Fruit fly (Drosophila melanogaster) whole organism, embryonic: ENCODE data around the gene Tet.

Source experiments
- Asciz ChIP-seq: fragments of 200-800 bp; sonication (Bioruptor generic); optimal IDR thresholded peaks from 2 replicates; lab custom pipeline; 2017; ENCODE audit warnings: missing biosample characterization, mild to moderate bottlenecking, missing genetic modification characterization, missing genetic modification reagents
- Atf6 ChIP-seq: fragments of 200-800 bp; sonication (Bioruptor generic); IDR thresholded peaks from 2 replicates; pipeline ENCODE4 v1.3.6; 2022; ENCODE audit warnings: missing biosample characterization, missing genetic modification characterization
- BtbVII ChIP-seq: fragments of 200-800 bp; sonication (Bioruptor generic); optimal IDR thresholded peaks from 3 replicates; lab custom pipeline; 2017; ENCODE audit warnings: missing biosample characterization, mild to moderate bottlenecking, missing genetic modification characterization
- CG10267 ChIP-seq: fragments of 200-800 bp; sonication (Bioruptor generic); optimal IDR thresholded peaks from 2 replicates; lab custom pipeline; 2018; ENCODE audit warnings: missing biosample characterization, mild to moderate bottlenecking, missing genetic modification characterization, moderate library complexity
- CG10366 ChIP-seq: fragments of 200-800 bp; sonication (Bioruptor generic); IDR thresholded peaks from 2 replicates; pipeline ENCODE4 v1.3.6; 2022; ENCODE audit warnings: missing biosample characterization, missing genetic modification characterization
- CG10565 ChIP-seq: fragments of 200-800 bp; sonication (Bioruptor generic); optimal IDR thresholded peaks from 3 replicates; lab custom pipeline; 2016; ENCODE audit warnings: missing biosample characterization, mild to moderate bottlenecking, missing genetic modification characterization
- CG11456 ChIP-seq: fragments of 200-800 bp; sonication (Bioruptor generic); IDR thresholded peaks from 3 replicates; pipeline ENCODE4 v1.3.6; 2022; ENCODE audit warnings: missing biosample characterization, missing genetic modification characterization
- CG12104 ChIP-seq: fragments of 200-800 bp; sonication (Bioruptor generic); optimal IDR thresholded peaks from 3 replicates; lab custom pipeline; 2016; ENCODE audit warnings: missing biosample characterization, missing genetic modification characterization
- CG1233 ChIP-seq: fragments of 200-800 bp; sonication (Bioruptor generic); optimal IDR thresholded peaks from 4 replicates; lab custom pipeline; 2018; ENCODE audit warnings: missing biosample characterization, mild to moderate bottlenecking, missing genetic modification characterization
- CG13424 ChIP-seq: fragments of 200-800 bp; sonication (Bioruptor generic); optimal IDR thresholded peaks from 2 replicates; lab custom pipeline; 2019; ENCODE audit warnings: missing biosample characterization, mild to moderate bottlenecking, missing genetic modification characterization, moderate library complexity
- CG13775 ChIP-seq: fragments of 200-800 bp; sonication (Bioruptor generic); optimal IDR thresholded peaks from 3 replicates; lab custom pipeline; 2017; ENCODE audit warnings: missing biosample characterization, mild to moderate bottlenecking, missing genetic modification characterization
- CG14860 ChIP-seq: fragments of 200-800 bp; sonication (Bioruptor generic); IDR thresholded peaks from 3 replicates; pipeline ENCODE4 v1.3.6; 2022; ENCODE audit warnings: missing biosample characterization, missing genetic modification characterization; ENCODE audit not compliant: partially characterized antibody
- CG15269 ChIP-seq: fragments of 200-800 bp; sonication (Bioruptor generic); optimal IDR thresholded peaks from 2 replicates; lab custom pipeline; 2018; ENCODE audit warnings: missing biosample characterization, mild to moderate bottlenecking, missing genetic modification characterization, moderate library complexity
- CG16863 ChIP-seq: fragments of 200-800 bp; sonication (Bioruptor generic); optimal IDR thresholded peaks from 3 replicates; lab custom pipeline; 2016; ENCODE audit warnings: missing biosample characterization, missing genetic modification characterization
- CG17361 ChIP-seq: fragments of 200-800 bp; sonication (Bioruptor generic); IDR thresholded peaks from 3 replicates; pipeline ENCODE4 v1.3.6; 2022; ENCODE audit warnings: missing biosample characterization, missing genetic modification characterization
- CG2678 ChIP-seq: fragments of 200-800 bp; sonication (Bioruptor generic); optimal IDR thresholded peaks from 3 replicates; lab custom pipeline; 2019; ENCODE audit warnings: missing biosample characterization, mild to moderate bottlenecking, missing genetic modification characterization, moderate library complexity
- CG2712 ChIP-seq: fragments of 200-800 bp; optimal IDR thresholded peaks from 3 replicates; lab custom pipeline; 2019; ENCODE audit warnings: missing biosample characterization, mild to moderate bottlenecking, missing genetic modification characterization, moderate library complexity
- CG7271 ChIP-seq: fragments of 200-800 bp; sonication (Bioruptor generic); optimal IDR thresholded peaks from 2 replicates; lab custom pipeline; 2018; ENCODE audit warnings: missing biosample characterization, mild to moderate bottlenecking, missing genetic modification characterization, moderate library complexity
- CG7372 ChIP-seq: fragments of 200-800 bp; sonication (Bioruptor generic); IDR thresholded peaks from 2 replicates; pipeline ENCODE4 v1.3.6; 2022; ENCODE audit warnings: missing biosample characterization, missing genetic modification characterization
- CG7745 ChIP-seq: fragments of 200-800 bp; sonication (Bioruptor generic); optimal IDR thresholded peaks from 2 replicates; lab custom pipeline; 2018; ENCODE audit warnings: missing biosample characterization, mild to moderate bottlenecking, missing genetic modification characterization, moderate library complexity
- CG8359 ChIP-seq: fragments of 200-800 bp; sonication (Bioruptor generic); optimal IDR thresholded peaks from 2 replicates; lab custom pipeline; 2017; ENCODE audit warnings: missing biosample characterization, mild to moderate bottlenecking, missing genetic modification characterization, borderline replicate concordance
- CG8478 ChIP-seq: fragments of >200 bp; optimal IDR thresholded peaks from 2 replicates; lab custom pipeline; 2018
- CG9817 ChIP-seq: fragments of 200-800 bp; sonication (Bioruptor generic); optimal IDR thresholded peaks from 2 replicates; lab custom pipeline; 2018; ENCODE audit warnings: missing biosample characterization, mild to moderate bottlenecking, missing genetic modification characterization, moderate library complexity
- CG9932 ChIP-seq: fragments of 200-800 bp; sonication (Bioruptor generic); IDR thresholded peaks from 2 replicates; pipeline ENCODE4 v1.3.6; 2022; ENCODE audit warnings: missing biosample characterization, missing genetic modification characterization
- CkIIα-i1 ChIP-seq: fragments of 200-800 bp; sonication (Bioruptor generic); IDR thresholded peaks from 2 replicates; pipeline ENCODE4 v1.3.6; 2022; ENCODE audit warnings: missing biosample characterization, missing genetic modification characterization
- D19B ChIP-seq: fragments of 200-800 bp; sonication (Bioruptor generic); optimal IDR thresholded peaks from 2 replicates; lab custom pipeline; 2017; ENCODE audit warnings: missing biosample characterization, mild to moderate bottlenecking, missing genetic modification characterization
- Hsf ChIP-seq: fragments of 200-800 bp; sonication (Bioruptor generic); optimal IDR thresholded peaks from 3 replicates; lab custom pipeline; 2016; ENCODE audit warnings: missing biosample characterization, missing genetic modification characterization
- Mrtf ChIP-seq: fragments of 200-800 bp; sonication (Bioruptor generic); IDR thresholded peaks from 3 replicates; pipeline ENCODE4 v1.3.6; 2022; ENCODE audit warnings: missing biosample characterization, missing genetic modification characterization
- Neu2 ChIP-seq: fragments of 200-800 bp; sonication (Bioruptor generic); optimal IDR thresholded peaks from 3 replicates; lab custom pipeline; 2016; ENCODE audit warnings: missing biosample characterization, missing genetic modification characterization, borderline replicate concordance
- Oli ChIP-seq: fragments of 200-800 bp; sonication (Bioruptor generic); optimal IDR thresholded peaks from 2 replicates; lab custom pipeline; 2018; ENCODE audit warnings: missing biosample characterization, mild to moderate bottlenecking, missing genetic modification characterization, moderate library complexity
- Rfx ChIP-seq: fragments of 200-800 bp; sonication (Bioruptor generic); IDR thresholded peaks from 2 replicates; pipeline ENCODE4 v1.3.6; 2022; ENCODE audit warnings: missing biosample characterization, missing genetic modification characterization
- Sox100B ChIP-seq: fragments of 200-800 bp; sonication (Bioruptor generic); optimal IDR thresholded peaks from 3 replicates; lab custom pipeline; 2018; ENCODE audit warnings: missing biosample characterization, mild to moderate bottlenecking, missing genetic modification characterization
- amos ChIP-seq: fragments of 200-800 bp; sonication (Bioruptor generic); IDR thresholded peaks from 2 replicates; pipeline ENCODE4 v1.3.6; 2022; ENCODE audit warnings: missing biosample characterization, missing genetic modification characterization; ENCODE audit not compliant: partially characterized antibody
- chif ChIP-seq, 2 experiments: fragments of 200-800 bp; sonication (Bioruptor generic); optimal IDR thresholded peaks; 3 replicates each; lab custom pipeline; 2016; ENCODE audit warnings: missing biosample characterization in 2 of 2, missing genetic modification characterization in 2 of 2
- dan ChIP-seq: fragments of 200-800 bp; sonication (Bioruptor generic); IDR thresholded peaks from 2 replicates; pipeline ENCODE4 v1.3.6; 2022; ENCODE audit warnings: missing biosample characterization, missing genetic modification characterization
- dmrt99B ChIP-seq: fragments of 200-800 bp; sonication (Bioruptor generic); optimal IDR thresholded peaks from 2 replicates; lab custom pipeline; 2018; ENCODE audit warnings: missing biosample characterization, mild to moderate bottlenecking, missing genetic modification characterization, moderate library complexity
- emc ChIP-seq: fragments of 200-800 bp; sonication (Bioruptor generic); optimal IDR thresholded peaks from 2 replicates; lab custom pipeline; 2016; ENCODE audit warnings: missing biosample characterization, missing genetic modification characterization
- eyg ChIP-seq: fragments of 200-800 bp; sonication (Bioruptor generic); optimal IDR thresholded peaks from 3 replicates; lab custom pipeline; 2016; ENCODE audit warnings: missing biosample characterization, missing genetic modification characterization
- gro ChIP-seq: fragments of 200-800 bp; sonication (Bioruptor generic); optimal IDR thresholded peaks from 2 replicates; lab custom pipeline; 2016; ENCODE audit warnings: missing biosample characterization, missing genetic modification characterization
- hkb ChIP-seq, 2 experiments: fragments of 200-800 bp in 1 of 2; fragments of >200 bp in 1 of 2; sonication (Bioruptor generic) in 1 of 2; IDR thresholded peaks in 1 of 2; optimal IDR thresholded peaks in 1 of 2; 2 replicates each; pipeline versions ENCODE4 v1.3.6 to Lab custom; 2017 to 2022; ENCODE audit warnings: missing biosample characterization in 1 of 2, missing genetic modification characterization in 1 of 2
- inv ChIP-seq: fragments of 200-800 bp; sonication (Bioruptor generic); IDR thresholded peaks from 2 replicates; pipeline ENCODE4 v1.3.6; 2022; ENCODE audit warnings: missing biosample characterization, missing genetic modification characterization; ENCODE audit not compliant: partially characterized antibody
- kah ChIP-seq: fragments of 200-800 bp; sonication (Bioruptor generic); optimal IDR thresholded peaks from 2 replicates; lab custom pipeline; 2018; ENCODE audit warnings: missing biosample characterization, mild to moderate bottlenecking, missing genetic modification characterization
- nom ChIP-seq: fragments of 200-800 bp; sonication (Bioruptor generic); optimal IDR thresholded peaks from 2 replicates; lab custom pipeline; 2017; ENCODE audit warnings: missing biosample characterization, missing genetic modification characterization, mild to moderate bottlenecking, moderate library complexity, missing genetic modification reagents
- onecut ChIP-seq: fragments of 200-800 bp; sonication (Bioruptor generic); IDR thresholded peaks from 2 replicates; pipeline ENCODE4 v1.3.6; 2022; ENCODE audit warnings: missing biosample characterization, missing genetic modification characterization
- otp ChIP-seq: fragments of 200-800 bp; sonication (Bioruptor generic); IDR thresholded peaks from 3 replicates; pipeline ENCODE4, ENCODE4 v1.3.6; 2022; ENCODE audit warnings: missing biosample characterization, missing genetic modification characterization
- row ChIP-seq: fragments of 200-800 bp; sonication (Bioruptor generic); IDR thresholded peaks from 3 replicates; pipeline ENCODE4 v1.3.6; 2022; ENCODE audit warnings: missing biosample characterization, missing genetic modification characterization
- scrt ChIP-seq: fragments of 200-800 bp; sonication (Bioruptor generic); optimal IDR thresholded peaks from 2 replicates; lab custom pipeline; 2018; ENCODE audit warnings: missing biosample characterization, mild to moderate bottlenecking, missing genetic modification characterization, moderate library complexity
- sd ChIP-seq: fragments of 200-800 bp; sonication (Bioruptor generic); optimal IDR thresholded peaks from 3 replicates; lab custom pipeline; 2018; ENCODE audit warnings: missing biosample characterization, mild to moderate bottlenecking, missing genetic modification characterization, moderate library complexity
- slou ChIP-seq: fragments of 200-800 bp; sonication (Bioruptor generic); optimal IDR thresholded peaks from 3 replicates; lab custom pipeline; 2016; ENCODE audit warnings: missing biosample characterization, missing genetic modification characterization

The Tet gene

dm6 chr3L:2844913-2845610 is 33.9 kb downstream of the Tet start (continued):
- TF ChIP-seq CG12104 (GFP tag; lab: Kevin White, UChicago), result no peak
- TF ChIP-seq CG14860 (GFP tag; lab: Robert Waterston, UW), result no peak
- peak; percentile 17; the same call in 1 of the 2 replicates for TF ChIP-seq CG7372
- TF ChIP-seq CG2678 (tag; lab: Kevin White, UChicago), result peak; percentile 76
- TF ChIP-seq dan (GFP tag; lab: Robert Waterston, UW), result no peak
- no peak for TF ChIP-seq CG16863
- no peak for TF ChIP-seq CG7745
- TF ChIP-seq CG13775, result peak; percentile 26
- TF ChIP-seq CkIIα-i1 (GFP tag; lab: Robert Waterston, UW), result no peak
- TF ChIP-seq CG7271 (tag; lab: Kevin White, UChicago), result no peak
- TF ChIP-seq CG10267 (tag; lab: Kevin White, UChicago), result peak; percentile 30
- TF ChIP-seq slou (GFP tag; lab: Kevin White, UChicago), result no peak
- no peak for TF ChIP-seq otp (GFP tag; lab: Robert Waterston, UW)
- TF ChIP-seq Mrtf (GFP tag; lab: Robert Waterston, UW), result no peak
- no peak for TF ChIP-seq hkb (optimal IDR thresholded peaks at IDR 0.05; lab: Kevin White, UChicago)
- TF ChIP-seq hkb (GFP tag; IDR thresholded peaks at IDR 0.05; lab: Robert Waterston, UW), result peak; percentile 35; the same call in 1 of the 2 replicates
- TF ChIP-seq chif (GFP tag; optimal IDR thresholded peaks at IDR 0.05; lab: Kevin White, UChicago), result no peak
- TF ChIP-seq nom (GFP tag; lab: Kevin White, UChicago), result no peak
- no peak for TF ChIP-seq kah (GFP tag; lab: Kevin White, UChicago)
- TF ChIP-seq CG17361 (GFP tag; lab: Robert Waterston, UW), result peak; percentile 61
- no peak for TF ChIP-seq CG8359 (GFP tag; lab: Kevin White, UChicago)
- peak; percentile 44 for TF ChIP-seq Asciz (GFP tag; lab: Kevin White, UChicago)
- TF ChIP-seq CG15269, result peak; percentile 66
- 0 out of 2 replicates have a peak, but pooled peaks have one; percentile 13 for TF ChIP-seq CG10366 (GFP tag; lab: Robert Waterston, UW)
- TF ChIP-seq gro (GFP tag; lab: Kevin White, UChicago), result no peak
- TF ChIP-seq Oli (tag; lab: Kevin White, UChicago), result peak; percentile 60
- TF ChIP-seq dmrt99B (tag; lab: Kevin White, UChicago), result peak; percentile 77
- peak; percentile 47; the same call in 1 of the 2 replicates for TF ChIP-seq CG9932
- peak; percentile 40; the same call in 1 of the 2 replicates for TF ChIP-seq Atf6 (GFP tag; lab: Robert Waterston, UW)
- TF ChIP-seq Sox100B (GFP tag; lab: Kevin White, UChicago), result peak; percentile 32
- TF ChIP-seq eyg (GFP tag; lab: Kevin White, UChicago), result no peak
- TF ChIP-seq inv (GFP tag; lab: Robert Waterston, UW), result no peak
- no peak for TF ChIP-seq CG11456
- peak; percentile 85 for TF ChIP-seq row (GFP tag; lab: Robert Waterston, UW)
- no peak; the same call in 1 of the 2 replicates for TF ChIP-seq onecut (GFP tag; lab: Robert Waterston, UW)
- TF ChIP-seq Rfx (GFP tag; lab: Robert Waterston, UW), result peak; percentile 65
- TF ChIP-seq amos, result no peak
- TF ChIP-seq CG9817 (tag; lab: Kevin White, UChicago), result peak; percentile 51
- TF ChIP-seq Hsf (GFP tag; lab: Kevin White, UChicago), result no peak
- no peak for TF ChIP-seq BtbVII (GFP tag; lab: Kevin White, UChicago)
- TF ChIP-seq CG8478 (lab: Kevin White, UChicago), result no peak
- peak; percentile 71 for TF ChIP-seq CG13424 (tag; lab: Kevin White, UChicago)
- peak; percentile 29 for TF ChIP-seq scrt
- TF ChIP-seq sd (tag; lab: Kevin White, UChicago), result no peak
- TF ChIP-seq CG10565 (GFP tag; lab: Kevin White, UChicago), result no peak
- TF ChIP-seq Neu2 (GFP tag; lab: Kevin White, UChicago), result no peak
- peak; percentile 36 for TF ChIP-seq CG1233 (GFP tag; lab: Kevin White, UChicago)
- peak; percentile 91 for TF ChIP-seq D19B (GFP tag; lab: Kevin White, UChicago)
- no peak for TF ChIP-seq emc
- peak; percentile 73 for TF ChIP-seq CG2712 (tag; lab: Kevin White, UChicago)
